Fruit fly (Drosophila melanogaster): ENCODE measurements around the gene CG14022.

Gene CG14022

DNA sequence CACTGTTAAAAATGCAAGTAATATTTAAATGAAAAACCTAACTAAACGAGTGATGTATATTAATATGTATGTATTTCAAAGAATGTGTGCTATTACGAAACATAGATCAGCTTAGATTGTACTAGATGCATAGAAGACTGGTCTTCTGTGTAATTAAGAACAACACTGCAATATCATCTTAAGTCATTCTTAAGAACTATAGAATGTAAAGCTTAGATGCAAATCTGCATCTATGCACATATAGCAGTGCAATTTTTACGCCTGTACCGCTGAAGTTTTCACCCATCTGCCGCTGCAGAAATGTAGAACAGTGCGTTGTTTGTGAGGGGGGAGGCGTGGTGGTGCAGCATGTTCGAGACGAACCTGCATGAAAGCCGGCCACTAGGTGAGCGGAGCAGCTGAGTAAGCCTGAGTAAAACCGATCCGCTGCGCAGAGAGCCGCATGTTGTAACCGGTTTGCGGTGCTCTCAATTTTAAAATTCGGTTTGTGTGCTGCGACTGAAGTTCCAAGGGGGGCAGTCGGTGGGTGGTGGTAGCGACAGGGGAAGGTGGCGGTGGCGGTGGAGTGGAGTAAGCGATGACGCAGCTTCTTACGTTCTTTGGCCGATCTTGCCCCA is 31.9 kb downstream of the CG14022 start:
- TF ChIP-seq Rel (GFP tag; optimal IDR thresholded peaks at IDR 0.05) (no peak), Rel (tag; optimal IDR thresholded peaks at IDR 0.05) (peak; percentile 37), Jra (GFP tag; optimal IDR thresholded peaks at IDR 0.05) (peak; percentile 78), fru (GFP tag; optimal IDR thresholded peaks at IDR 0.05) (peak; percentile 32), ey (GFP tag; optimal IDR thresholded peaks at IDR 0.05) (peak; percentile 20), Dif (GFP tag; optimal IDR thresholded peaks at IDR 0.05; ENCODE audit: partially characterized antibody) (peak; percentile 83), rgr (GFP tag; optimal IDR thresholded peaks at IDR 0.05) (no peak), sv (GFP tag; optimal IDR thresholded peaks at IDR 0.05) (no peak), dl (GFP tag; optimal IDR thresholded peaks at IDR 0.05; ENCODE audit: insufficient read depth in 1 of 2, partially characterized antibody in 2 of 2) (peak; percentile 54 to 71), HLH106 (tag; optimal IDR thresholded peaks at IDR 0.05) (no peak)

- TF ChIP-seq Dif (GFP tag; optimal IDR thresholded peaks at IDR 0.05; ENCODE audit: partially characterized antibody) (no peak), fru (GFP tag; optimal IDR thresholded peaks at IDR 0.05) (peak; percentile 23), brk (GFP tag; optimal IDR thresholded peaks at IDR 0.05) (no peak), Sp1 (GFP tag; optimal IDR thresholded peaks at IDR 0.05) (no peak), tai (GFP tag; optimal IDR thresholded peaks at IDR 0.05) (no peak), woc (GFP tag; optimal IDR thresholded peaks at IDR 0.05) (no peak), dsf (GFP tag; optimal IDR thresholded peaks at IDR 0.05; ENCODE audit: borderline replicate concordance) (no peak), Hr83 (GFP tag; optimal IDR thresholded peaks at IDR 0.05; ENCODE audit: poor library complexity, severe bottlenecking) (no peak), sage (GFP tag; optimal IDR thresholded peaks at IDR 0.05) (peak; percentile 46), br (GFP tag; optimal IDR thresholded peaks at IDR 0.05) (peak; percentile 32), sv (GFP tag; optimal IDR thresholded peaks at IDR 0.05) (no peak), Vsx2 (GFP tag; optimal IDR thresholded peaks at IDR 0.05; ENCODE audit: partially characterized antibody) (no peak), Jra (GFP tag; optimal IDR thresholded peaks at IDR 0.05) (no peak), usp (GFP tag; optimal IDR thresholded peaks at IDR 0.05) (no peak), GATAd (GFP tag; optimal IDR thresholded peaks at IDR 0.05) (no peak)
These were observed 33.5 kb downstream of the CG14022 start for dm6 chr2L:5295245-5295572.

DNA sequence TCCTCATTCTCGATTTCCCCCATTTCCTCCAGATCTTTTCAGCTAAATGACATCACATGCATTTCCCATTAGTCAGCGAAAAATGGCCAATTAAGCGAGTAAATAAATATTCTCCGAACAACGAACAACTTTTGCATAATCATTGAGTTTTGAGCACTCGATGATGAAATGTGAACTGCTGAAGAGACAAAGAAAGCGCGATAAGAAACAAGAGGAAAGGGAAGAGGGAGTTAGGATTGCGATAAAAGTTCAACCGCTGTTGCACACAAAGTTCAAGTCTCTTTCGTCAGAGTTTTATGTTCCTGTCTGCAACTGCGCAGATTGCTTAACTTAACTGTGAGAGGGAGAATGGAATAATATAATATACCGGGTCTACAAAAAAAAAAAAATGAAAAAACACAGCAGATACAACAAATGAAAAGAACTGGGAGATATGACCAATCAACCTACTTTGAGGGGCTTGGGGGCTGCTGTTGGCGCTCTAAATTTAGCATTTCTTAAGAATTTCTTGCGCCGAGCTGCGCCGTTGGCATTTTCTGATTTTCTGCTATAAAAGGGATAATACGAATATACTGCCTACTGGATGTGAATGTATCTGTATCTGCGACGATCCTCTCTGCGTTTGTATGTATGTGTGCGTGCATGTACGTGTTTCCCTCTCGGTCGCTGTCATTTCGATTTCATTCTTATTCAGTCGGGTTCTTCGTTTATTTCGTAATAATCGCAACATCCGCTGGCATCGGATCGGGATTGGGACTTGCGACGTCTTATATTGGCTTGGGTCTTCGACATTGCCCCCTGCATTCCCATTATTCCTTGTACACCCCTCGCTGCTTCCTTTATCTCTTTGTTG is 34.1 kb downstream of the CG14022 start:
- TF ChIP-seq tai (GFP tag; optimal IDR thresholded peaks at IDR 0.05) (peak; percentile 30), Vsx2 (GFP tag; optimal IDR thresholded peaks at IDR 0.05; ENCODE audit: partially characterized antibody) (peak; percentile 48), dsf (GFP tag; optimal IDR thresholded peaks at IDR 0.05; ENCODE audit: borderline replicate concordance) (no peak), brk (GFP tag; optimal IDR thresholded peaks at IDR 0.05) (peak; percentile 48), Hnf4 (GFP tag; optimal IDR thresholded peaks at IDR 0.05) (peak; percentile 75), Dfd (GFP tag; optimal IDR thresholded peaks at IDR 0.05) (no peak), Hr78 (GFP tag; optimal IDR thresholded peaks at IDR 0.05) (no peak), sv (GFP tag; optimal IDR thresholded peaks at IDR 0.05) (no peak), HLH106 (tag; optimal IDR thresholded peaks at IDR 0.05) (peak; percentile 39), lola (GFP tag; optimal IDR thresholded peaks at IDR 0.05) (no peak), psq (GFP tag; optimal IDR thresholded peaks at IDR 0.05) (peak; percentile 76), Jra (GFP tag; optimal IDR thresholded peaks at IDR 0.05) (peak; percentile 38), OdsH (GFP tag; optimal IDR thresholded peaks at IDR 0.05) (peak; percentile 31), Abd-B (GFP tag; optimal IDR thresholded peaks at IDR 0.05) (no peak), GATAd (GFP tag; optimal IDR thresholded peaks at IDR 0.05) (peak; percentile 27), woc (GFP tag; optimal IDR thresholded peaks at IDR 0.05) (peak; percentile 42), Sp1 (GFP tag; optimal IDR thresholded peaks at IDR 0.05) (no peak), sage (GFP tag; optimal IDR thresholded peaks at IDR 0.05) (no peak), dmrt93B (GFP tag; optimal IDR thresholded peaks at IDR 0.05) (no peak), dl (GFP tag; optimal IDR thresholded peaks at IDR 0.05; ENCODE audit: insufficient read depth in 1 of 2, partially characterized antibody in 2 of 2) (no peak), CG9705 (GFP tag; optimal IDR thresholded peaks at IDR 0.05) (no peak), CG32264 (GFP tag; optimal IDR thresholded peaks at IDR 0.05) (no peak), rgr (GFP tag; optimal IDR thresholded peaks at IDR 0.05) (peak; percentile 32), Mio (GFP tag; optimal IDR thresholded peaks at IDR 0.05) (no peak), Myc (optimal IDR thresholded peaks at IDR 0.05) (no peak), pan (optimal IDR thresholded peaks at IDR 0.05) (no peak), jim (GFP tag; optimal IDR thresholded peaks at IDR 0.05) (no peak), Rel (GFP tag; optimal IDR thresholded peaks at IDR 0.05) (no peak), Rel (tag; optimal IDR thresholded peaks at IDR 0.05) (peak; percentile 68), CrebA (GFP tag; optimal IDR thresholded peaks at IDR 0.05; ENCODE audit: borderline replicate concordance) (peak; percentile 55), N (GFP tag; optimal IDR thresholded peaks at IDR 0.05) (peak; percentile 4), ey (GFP tag; optimal IDR thresholded peaks at IDR 0.05) (peak; percentile 13), Hr83 (GFP tag; optimal IDR thresholded peaks at IDR 0.05; ENCODE audit: poor library complexity, severe bottlenecking) (peak; percentile 22), Dif (GFP tag; optimal IDR thresholded peaks at IDR 0.05; ENCODE audit: partially characterized antibody) (peak; percentile 27), fru (GFP tag; optimal IDR thresholded peaks at IDR 0.05) (peak; percentile 43), br (GFP tag; optimal IDR thresholded peaks at IDR 0.05) (no peak), foxo (GFP tag; optimal IDR thresholded peaks at IDR 0.05) (peak in 1 of 2 experiments; percentile 22), usp (GFP tag; optimal IDR thresholded peaks at IDR 0.05) (no peak), h (GFP tag; optimal IDR thresholded peaks at IDR 0.05) (peak; percentile 50)
